Worm (Caenorhabditis elegans) whole organism, L2 larva: ENCODE data around the gene F31E3.12.

Experiments used
- C34F6.9 ChIP-seq: fragments of 150-350 bp; optimal IDR thresholded peaks from 2 replicates; lab custom pipeline; 2014; ENCODE audit warnings: missing biosample characterization, missing genetic modification characterization
- R02D3.7 ChIP-seq: fragments of 150-350 bp; optimal IDR thresholded peaks from 2 replicates; lab custom pipeline; 2014; ENCODE audit warnings: missing biosample characterization, missing genetic modification characterization
- Y55F3AM.14 ChIP-seq: fragments of 200-800 bp; sonication (Bioruptor generic); optimal IDR thresholded peaks from 2 replicates; lab custom pipeline; 2018; ENCODE audit warnings: mild to moderate bottlenecking, missing genetic modification characterization, missing compliant biosample characterization
- ZK546.5 ChIP-seq: sonication (generic microtip); optimal IDR thresholded peaks from 2 replicates; lab custom pipeline; 2017; ENCODE audit warnings: missing biosample characterization, missing genetic modification characterization
- alr-1 ChIP-seq: fragments of 150-350 bp; optimal IDR thresholded peaks from 2 replicates; lab custom pipeline; 2014; ENCODE audit warnings: missing biosample characterization, missing genetic modification characterization
- aly-2 ChIP-seq: fragments of 150-350 bp; optimal IDR thresholded peaks from 2 replicates; lab custom pipeline; 2014; ENCODE audit warnings: missing biosample characterization, missing genetic modification characterization
- ama-1 ChIP-seq: fragments of 150-350 bp; optimal IDR thresholded peaks from 2 replicates; lab custom pipeline; 2018; ENCODE audit warnings: inconsistent platforms
- blmp-1 ChIP-seq: sonication (generic microtip); optimal IDR thresholded peaks from 2 replicates; lab custom pipeline; 2017; ENCODE audit warnings: missing genetic modification characterization, mild to moderate bottlenecking, missing compliant biosample characterization, antibody characterized with exemption, moderate library complexity; ENCODE audit not compliant: insufficient read depth
- ceh-16 ChIP-seq: fragments of 150-350 bp; optimal IDR thresholded peaks from 2 replicates; lab custom pipeline; 2014; ENCODE audit warnings: missing biosample characterization, missing genetic modification characterization
- ceh-82 ChIP-seq: fragments of 150-350 bp; optimal IDR thresholded peaks from 2 replicates; lab custom pipeline; 2014; ENCODE audit warnings: missing biosample characterization, missing genetic modification characterization
- crh-2 ChIP-seq: sonication (generic microtip); optimal IDR thresholded peaks from 2 replicates; lab custom pipeline; 2017; ENCODE audit warnings: missing biosample characterization, missing genetic modification characterization
- dmd-4 ChIP-seq: sonication (generic microtip); optimal IDR thresholded peaks from 2 replicates; lab custom pipeline; 2017; ENCODE audit warnings: missing biosample characterization, missing genetic modification characterization
- egl-27 ChIP-seq: sonication (generic microtip); optimal IDR thresholded peaks from 3 replicates; lab custom pipeline; 2017; ENCODE audit warnings: missing biosample characterization, missing genetic modification reagents, missing genetic modification characterization
- elt-1 ChIP-seq: fragments of 150-350 bp; optimal IDR thresholded peaks from 2 replicates; lab custom pipeline; 2014; ENCODE audit warnings: missing biosample characterization, missing genetic modification characterization
- elt-3 ChIP-seq: sonication (generic microtip); optimal IDR thresholded peaks from 2 replicates; lab custom pipeline; 2017; ENCODE audit warnings: missing biosample characterization, missing genetic modification characterization
- fos-1 ChIP-seq: fragments of 150-350 bp; optimal IDR thresholded peaks from 2 replicates; lab custom pipeline; 2014; ENCODE audit warnings: missing biosample characterization, missing genetic modification characterization
- gmeb-1 ChIP-seq: fragments of 150-350 bp; optimal IDR thresholded peaks from 2 replicates; lab custom pipeline; 2014; ENCODE audit warnings: missing biosample characterization, missing genetic modification characterization
- lin-11 ChIP-seq: fragments of 150-350 bp; sonication (generic microtip); optimal IDR thresholded peaks from 2 replicates; lab custom pipeline; 2014; ENCODE audit warnings: missing biosample characterization, missing genetic modification characterization, inconsistent platforms, mixed read lengths
- lin-13 ChIP-seq: fragments of 150-350 bp; optimal IDR thresholded peaks from 2 replicates; lab custom pipeline; 2014; ENCODE audit warnings: missing biosample characterization, missing genetic modification reagents, missing genetic modification characterization
- lin-39 ChIP-seq: fragments of 150-350 bp; optimal IDR thresholded peaks from 2 replicates; lab custom pipeline; 2014; ENCODE audit warnings: missing biosample characterization, missing genetic modification reagents, missing genetic modification characterization
- lsy-2 ChIP-seq, 2 experiments: fragments of 150-350 bp in 1 of 2; sonication (generic microtip) in 1 of 2; optimal IDR thresholded peaks; 2 replicates each; lab custom pipeline; 2014 to 2017; ENCODE audit warnings: missing biosample characterization in 2 of 2, missing genetic modification characterization in 2 of 2
- mab-5 ChIP-seq: fragments of 150-350 bp; optimal IDR thresholded peaks from 2 replicates; lab custom pipeline; 2014; ENCODE audit warnings: missing biosample characterization, missing genetic modification characterization
- mbf-1 ChIP-seq: sonication (generic microtip); optimal IDR thresholded peaks from 2 replicates; lab custom pipeline; 2017; ENCODE audit warnings: missing biosample characterization, missing genetic modification characterization
- mdl-1 ChIP-seq, 2 experiments: fragments of 150-350 bp in 1 of 2; sonication (generic microtip) in 1 of 2; optimal IDR thresholded peaks; 2 replicates each; lab custom pipeline; 2017; ENCODE audit warnings: missing biosample characterization in 2 of 2, missing genetic modification characterization in 2 of 2
- nhr-10 ChIP-seq: sonication (generic microtip); optimal IDR thresholded peaks from 2 replicates; lab custom pipeline; 2017; ENCODE audit warnings: missing biosample characterization, missing genetic modification characterization
- nhr-11 ChIP-seq: fragments of 150-350 bp; optimal IDR thresholded peaks from 2 replicates; lab custom pipeline; 2014; ENCODE audit warnings: missing biosample characterization, missing genetic modification characterization
- nhr-12 ChIP-seq: fragments of 150-350 bp; optimal IDR thresholded peaks from 2 replicates; lab custom pipeline; 2014; ENCODE audit warnings: missing biosample characterization, missing genetic modification characterization
- nhr-129 ChIP-seq: fragments of 150-350 bp; optimal IDR thresholded peaks from 2 replicates; lab custom pipeline; 2014; ENCODE audit warnings: missing biosample characterization, missing genetic modification characterization
- nhr-21 ChIP-seq: fragments of 150-350 bp; optimal IDR thresholded peaks from 2 replicates; lab custom pipeline; 2014; ENCODE audit warnings: missing biosample characterization, missing genetic modification characterization
- nhr-23 ChIP-seq: fragments of 150-350 bp; optimal IDR thresholded peaks from 2 replicates; lab custom pipeline; 2014; ENCODE audit warnings: missing biosample characterization, missing genetic modification reagents, missing genetic modification characterization
- nhr-237 ChIP-seq: fragments of 150-350 bp; optimal IDR thresholded peaks from 2 replicates; lab custom pipeline; 2014; ENCODE audit warnings: missing biosample characterization, missing genetic modification characterization
- nhr-25 ChIP-seq: fragments of 150-350 bp; sonication (generic microtip); optimal IDR thresholded peaks from 3 replicates; lab custom pipeline; 2014; ENCODE audit warnings: missing biosample characterization, missing genetic modification characterization
- nhr-6 ChIP-seq: fragments of 150-350 bp; optimal IDR thresholded peaks from 2 replicates; lab custom pipeline; 2014; ENCODE audit warnings: missing biosample characterization, missing genetic modification characterization
- nhr-77 ChIP-seq: fragments of 150-350 bp; optimal IDR thresholded peaks from 2 replicates; lab custom pipeline; 2014; ENCODE audit warnings: missing biosample characterization, missing genetic modification characterization
- peb-1 ChIP-seq: fragments of 150-350 bp; optimal IDR thresholded peaks from 2 replicates; lab custom pipeline; 2014; ENCODE audit warnings: missing biosample characterization, missing genetic modification characterization
- sem-4 ChIP-seq: fragments of 150-350 bp; optimal IDR thresholded peaks from 2 replicates; lab custom pipeline; 2014; ENCODE audit warnings: missing biosample characterization, missing genetic modification reagents, missing genetic modification characterization
- skn-1 ChIP-seq: sonication (generic microtip); optimal IDR thresholded peaks from 2 replicates; lab custom pipeline; 2017; ENCODE audit warnings: missing biosample characterization, missing genetic modification characterization
- sma-3 ChIP-seq: sonication (generic microtip); optimal IDR thresholded peaks from 2 replicates; lab custom pipeline; 2016; ENCODE audit warnings: missing genetic modification reagents, missing genetic modification characterization, missing compliant biosample characterization
- sma-9 ChIP-seq, 2 experiments: fragments of 150-350 bp in 1 of 2; sonication (generic microtip) in 1 of 2; optimal IDR thresholded peaks; 2 replicates each; lab custom pipeline; 2014 to 2016; ENCODE audit warnings: missing genetic modification characterization in 2 of 2, mild to moderate bottlenecking in 1 of 2, missing biosample characterization in 1 of 2, missing compliant biosample characterization in 1 of 2, missing genetic modification reagents in 1 of 2, moderate library complexity in 1 of 2
- snpc-4 ChIP-seq: fragments of 150-350 bp; optimal IDR thresholded peaks from 2 replicates; lab custom pipeline; 2014; ENCODE audit warnings: missing biosample characterization, missing genetic modification characterization
- unc-39 ChIP-seq: fragments of 150-350 bp; optimal IDR thresholded peaks from 2 replicates; lab custom pipeline; 2014; ENCODE audit warnings: missing biosample characterization, missing genetic modification characterization
- unc-55 ChIP-seq: fragments of 150-350 bp; sonication (generic microtip); optimal IDR thresholded peaks from 3 replicates; lab custom pipeline; 2014; ENCODE audit warnings: missing biosample characterization, missing genetic modification reagents, missing genetic modification characterization
- unc-62 ChIP-seq: fragments of 150-350 bp; optimal IDR thresholded peaks from 2 replicates; lab custom pipeline; 2014; ENCODE audit warnings: missing biosample characterization, missing genetic modification reagents, missing genetic modification characterization
- zag-1 ChIP-seq: fragments of 150-350 bp; optimal IDR thresholded peaks from 2 replicates; lab custom pipeline; 2014; ENCODE audit warnings: missing biosample characterization, missing genetic modification characterization
- ztf-1 ChIP-seq: fragments of 200-800 bp; sonication (Bioruptor generic); conservative IDR thresholded peaks from 2 replicates; pipeline ENCODE4 v1.3.6; 2022; ENCODE audit warnings: missing genetic modification characterization, missing compliant biosample characterization
- ztf-11 ChIP-seq: sonication (generic microtip); optimal IDR thresholded peaks from 2 replicates; lab custom pipeline; 2017; ENCODE audit warnings: missing biosample characterization, missing genetic modification characterization
- ztf-4 ChIP-seq: fragments of 150-350 bp; optimal IDR thresholded peaks from 2 replicates; lab custom pipeline; 2014; ENCODE audit warnings: missing biosample characterization, missing genetic modification characterization

F31E3.12 gene

ce11 chrIII:6969781-6970342 is 672 bp downstream of the F31E3.12 start:
- TF ChIP-seq nhr-21, result peak; percentile 6
- peak; percentile 20 for TF ChIP-seq Y55F3AM.14 (GFP tag; lab: Kevin White, UChicago)
- peak in 1 of 2 experiments; percentile 2 for TF ChIP-seq lsy-2 (tag; optimal IDR thresholded peaks at IDR 0.05; lab: Kevin White, UChicago)
- TF ChIP-seq nhr-11 (tag; lab: Kevin White, UChicago), result no peak

- TF ChIP-seq ztf-4, result no peak
- no peak for TF ChIP-seq ztf-11 (tag; lab: Kevin White, UChicago)
- no peak for TF ChIP-seq egl-27 (tag; lab: Kevin White, UChicago)
- TF ChIP-seq ceh-82 (tag; lab: Kevin White, UChicago), result no peak
- no peak for TF ChIP-seq nhr-23 (tag; lab: Kevin White, UChicago)
- TF ChIP-seq nhr-77, result no peak
- no peak for TF ChIP-seq nhr-11 (tag; lab: Kevin White, UChicago)
Measured at ce11 chrIII:6970744-6971143, 1.6 kb downstream of the F31E3.12 start.

- TF ChIP-seq unc-55 (GFP tag; lab: Kevin White, UChicago), result peak; percentile 99
- no peak for TF ChIP-seq unc-39 (tag; lab: Kevin White, UChicago)
- peak; percentile 91 for TF ChIP-seq skn-1
- TF ChIP-seq mdl-1 (tag; optimal IDR thresholded peaks at IDR 0.05; lab: Kevin White, UChicago), result peak in 1 of 2 experiments; percentile 78
- peak; percentile 98 for TF ChIP-seq ZK546.5
- peak; percentile 93 for TF ChIP-seq sma-9 (GFP tag; optimal IDR thresholded peaks at IDR 0.05; lab: Kevin White, UChicago)
- no peak for TF ChIP-seq sma-9 (tag; optimal IDR thresholded peaks at IDR 0.05; lab: Kevin White, UChicago)
- peak; percentile 99 for TF ChIP-seq nhr-129
- TF ChIP-seq alr-1 (tag; lab: Kevin White, UChicago), result no peak
- TF ChIP-seq zag-1 (tag; lab: Kevin White, UChicago), result peak; percentile 83
- no peak for TF ChIP-seq mbf-1
- TF ChIP-seq ztf-11 (tag; lab: Kevin White, UChicago), result no peak
- peak; percentile 90 for TF ChIP-seq ama-1 (lab: Kevin White, UChicago)
- peak; percentile 47 for TF ChIP-seq nhr-237 (tag; lab: Kevin White, UChicago)
- TF ChIP-seq ceh-16 (tag; lab: Kevin White, UChicago), result peak; percentile 87
- TF ChIP-seq blmp-1 (tag; lab: Kevin White, UChicago), result peak; percentile 86
- TF ChIP-seq egl-27 (tag; lab: Kevin White, UChicago), result peak; percentile 55
- TF ChIP-seq nhr-12 (tag; lab: Kevin White, UChicago), result peak; percentile 68
- TF ChIP-seq dmd-4 (tag; lab: Kevin White, UChicago), result no peak
- no peak for TF ChIP-seq elt-1 (tag; lab: Kevin White, UChicago)
- TF ChIP-seq lin-13 (GFP tag; lab: Kevin White, UChicago), result peak; percentile 97
- TF ChIP-seq sma-3 (GFP tag; lab: Kevin White, UChicago), result peak; percentile 98
- TF ChIP-seq Y55F3AM.14 (GFP tag; lab: Kevin White, UChicago), result peak; percentile 88
- peak; percentile 18 for TF ChIP-seq nhr-10
- TF ChIP-seq gmeb-1 (tag; lab: Kevin White, UChicago), result peak; percentile 97
- TF ChIP-seq aly-2 (tag; lab: Kevin White, UChicago), result no peak
- TF ChIP-seq lin-39 (tag; lab: Kevin White, UChicago), result no peak
- TF ChIP-seq nhr-6 (tag; lab: Kevin White, UChicago), result peak; percentile 97
- TF ChIP-seq C34F6.9 (tag; lab: Kevin White, UChicago), result peak; percentile 100
- TF ChIP-seq lsy-2 (tag; optimal IDR thresholded peaks at IDR 0.05; lab: Kevin White, UChicago), result peak; percentile 98 to 100
- peak; percentile 81 for TF ChIP-seq ceh-82 (tag; lab: Kevin White, UChicago)
- no peak for TF ChIP-seq elt-3 (tag; lab: Kevin White, UChicago)
- no peak for TF ChIP-seq peb-1 (tag; lab: Kevin White, UChicago)
- TF ChIP-seq nhr-11 (tag; lab: Kevin White, UChicago), result no peak
- peak; percentile 98 for TF ChIP-seq lin-11 (tag; lab: Kevin White, UChicago)
- TF ChIP-seq nhr-21, result peak; percentile 95
- TF ChIP-seq R02D3.7 (tag; lab: Kevin White, UChicago), result peak; percentile 79
- peak; percentile 96 for TF ChIP-seq sem-4 (tag; lab: Kevin White, UChicago)
- peak; percentile 71 for TF ChIP-seq nhr-77
- TF ChIP-seq unc-62 (GFP tag; lab: Kevin White, UChicago), result no peak
- TF ChIP-seq ztf-1 (GFP tag; lab: Robert Waterston, UW), result no peak
- peak; percentile 98 for TF ChIP-seq fos-1 (tag; lab: Kevin White, UChicago)
- peak; percentile 86 for TF ChIP-seq snpc-4
- peak; percentile 98 for TF ChIP-seq nhr-25
- no peak for TF ChIP-seq nhr-23 (tag; lab: Kevin White, UChicago)
- peak; percentile 98 for TF ChIP-seq crh-2 (tag; lab: Kevin White, UChicago)
- TF ChIP-seq ztf-4, result peak; percentile 88
- peak; percentile 92 for TF ChIP-seq mab-5 (tag; lab: Kevin White, UChicago)
Measured at ce11 chrIII:6971662-6972284, 2.6 kb downstream of the F31E3.12 start, which contains the start of the genes eef-1A.1 and rfc-4. Gene eef-1A.1, minus strand, starts transcription at chrIII:6971712. Gene rfc-4, plus strand, starts transcription at chrIII:6972253.
